Fruit fly (Drosophila melanogaster) whole organism, pupa: Measurements from ENCODE around the gene CG8993.

Experiments
- CG10348 ChIP-seq: fragments of 200-800 bp; sonication (Bioruptor generic); IDR thresholded peaks from 2 replicates; pipeline ENCODE4 v1.3.6; 2022; ENCODE audit warnings: missing biosample characterization, missing genetic modification characterization
- CG12605 ChIP-seq: fragments of 200-800 bp; sonication (Bioruptor generic); IDR thresholded peaks from 2 replicates; pipeline ENCODE4 v1.3.6; 2022; ENCODE audit warnings: missing biosample characterization, missing genetic modification characterization
- CG13204 ChIP-seq: fragments of 200-800 bp; sonication (Bioruptor generic); optimal IDR thresholded peaks from 2 replicates; lab custom pipeline; 2018; ENCODE audit warnings: missing biosample characterization, mild to moderate bottlenecking, missing genetic modification characterization, moderate library complexity
- CG14655 ChIP-seq: fragments of 200-800 bp; sonication (Bioruptor generic); optimal IDR thresholded peaks from 3 replicates; lab custom pipeline; 2017; ENCODE audit warnings: mild to moderate bottlenecking, missing biosample characterization, missing genetic modification reagents, missing genetic modification characterization
- CG15710 ChIP-seq: fragments of 200-800 bp; sonication (Bioruptor generic); optimal IDR thresholded peaks from 2 replicates; lab custom pipeline; 2018; ENCODE audit warnings: missing biosample characterization, mild to moderate bottlenecking, missing genetic modification characterization, moderate library complexity
- CG17806 ChIP-seq: fragments of 200-800 bp; sonication (Bioruptor generic); optimal IDR thresholded peaks from 2 replicates; lab custom pipeline; 2018; ENCODE audit warnings: missing biosample characterization, mild to moderate bottlenecking, missing genetic modification characterization, moderate library complexity
- CG32121 ChIP-seq: fragments of 200-800 bp; sonication (Bioruptor generic); IDR thresholded peaks from 2 replicates; pipeline ENCODE4 v1.3.6; 2022; ENCODE audit warnings: missing biosample characterization, missing genetic modification characterization
- CG34367 ChIP-seq: fragments of 200-800 bp; sonication (Bioruptor generic); optimal IDR thresholded peaks from 2 replicates; lab custom pipeline; 2018; ENCODE audit warnings: missing biosample characterization, mild to moderate bottlenecking, missing genetic modification characterization
- CG4496 ChIP-seq: fragments of 200-800 bp; sonication (Bioruptor generic); IDR thresholded peaks from 3 replicates; pipeline ENCODE4 v1.3.6; 2022; ENCODE audit warnings: missing biosample characterization, missing genetic modification characterization
- CG8159 ChIP-seq: fragments of 200-800 bp; sonication (Bioruptor generic); optimal IDR thresholded peaks from 3 replicates; lab custom pipeline; 2018; ENCODE audit warnings: missing biosample characterization, mild to moderate bottlenecking, missing genetic modification characterization, moderate library complexity
- CG8301 ChIP-seq: fragments of 200-800 bp; sonication (Bioruptor generic); optimal IDR thresholded peaks from 2 replicates; lab custom pipeline; 2018; ENCODE audit warnings: missing biosample characterization, mild to moderate bottlenecking, missing genetic modification characterization
- CG9948 ChIP-seq: fragments of 200-800 bp; sonication (Bioruptor generic); optimal IDR thresholded peaks from 2 replicates; lab custom pipeline; 2018; ENCODE audit warnings: missing biosample characterization, mild to moderate bottlenecking, missing genetic modification characterization, moderate library complexity
- D1 ChIP-seq: fragments of 200-800 bp; sonication (Bioruptor generic); optimal IDR thresholded peaks from 2 replicates; lab custom pipeline; 2018; ENCODE audit warnings: missing biosample characterization, mild to moderate bottlenecking, missing genetic modification characterization, moderate library complexity
- EcR ChIP-seq: fragments of 200-800 bp; sonication (Bioruptor generic); optimal IDR thresholded peaks from 3 replicates; lab custom pipeline; 2019; ENCODE audit warnings: missing biosample characterization, missing genetic modification characterization, mild to moderate bottlenecking, moderate library complexity, missing genetic modification reagents
- Ets98B ChIP-seq: fragments of 200-800 bp; sonication (Bioruptor generic); IDR thresholded peaks from 2 replicates; pipeline ENCODE4 v1.3.6; 2022; ENCODE audit warnings: missing biosample characterization, missing genetic modification characterization
- Pif1A ChIP-seq: fragments of 200-800 bp; sonication (Bioruptor generic); optimal IDR thresholded peaks from 3 replicates; lab custom pipeline; 2016; ENCODE audit warnings: missing biosample characterization, missing genetic modification characterization
- Pif1B ChIP-seq: fragments of 200-800 bp; sonication (Bioruptor generic); optimal IDR thresholded peaks from 3 replicates; lab custom pipeline; 2016; ENCODE audit warnings: missing biosample characterization, missing genetic modification characterization
- Snoo ChIP-seq: fragments of 200-800 bp; sonication (Bioruptor generic); optimal IDR thresholded peaks from 3 replicates; lab custom pipeline; 2017; ENCODE audit warnings: missing biosample characterization, mild to moderate bottlenecking, missing genetic modification characterization, inconsistent platforms
- fd96Ca ChIP-seq: fragments of 200-800 bp; sonication (Bioruptor generic); IDR thresholded peaks from 3 replicates; pipeline ENCODE4 v1.3.6; 2022; ENCODE audit warnings: missing biosample characterization, missing genetic modification characterization
- gl ChIP-seq: fragments of 200-800 bp; sonication (Bioruptor generic); optimal IDR thresholded peaks from 2 replicates; lab custom pipeline; 2018; ENCODE audit warnings: missing biosample characterization, mild to moderate bottlenecking, missing genetic modification characterization
- rn ChIP-seq: fragments of 200-800 bp; sonication (Bioruptor generic); IDR thresholded peaks from 2 replicates; pipeline ENCODE4 v1.3.6; 2022; ENCODE audit warnings: missing biosample characterization, missing genetic modification characterization

The CG8993 gene

dm6 chr3L:2400227-2400840, 28.3 kb downstream of the CG8993 start:
- no peak for TF ChIP-seq EcR
- 0 out of 2 replicates have a peak, but pooled peaks have one; percentile 36 for TF ChIP-seq CG32121 (GFP tag; lab: Robert Waterston, UW)

DNA sequence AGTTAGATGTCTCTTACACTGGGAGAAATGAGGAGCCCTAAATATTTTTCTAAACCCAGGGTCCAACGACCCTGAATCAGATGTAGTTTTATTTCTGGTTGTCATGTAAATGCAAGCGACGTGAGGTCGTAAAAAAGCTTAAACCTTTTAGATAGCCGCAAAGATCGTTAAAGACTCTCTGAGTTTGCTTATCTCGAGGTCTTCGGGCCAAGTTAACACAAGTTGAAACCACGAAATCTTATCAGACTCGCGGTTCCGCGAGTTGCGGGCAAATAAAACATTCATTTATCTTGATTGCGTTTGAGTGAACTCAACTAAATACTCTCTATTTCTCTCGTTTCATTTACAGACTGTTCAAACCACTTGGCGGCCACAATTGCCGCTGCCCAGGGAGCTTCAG, 30.2 kb downstream of the CG8993 start:
- TF ChIP-seq CG12605 (GFP tag; lab: Robert Waterston, UW), result no peak
- no peak for TF ChIP-seq fd96Ca (GFP tag; lab: Robert Waterston, UW)
- no peak for TF ChIP-seq CG13204 (GFP tag; lab: Kevin White, UChicago)
- TF ChIP-seq gl, result no peak
- no peak for TF ChIP-seq CG34367 (tag; lab: Kevin White, UChicago)
- no peak for TF ChIP-seq CG14655 (GFP tag; lab: Kevin White, UChicago)
- TF ChIP-seq CG32121 (GFP tag; lab: Robert Waterston, UW), result no peak
- no peak for TF ChIP-seq Pif1B (GFP tag; lab: Kevin White, UChicago)
- no peak for TF ChIP-seq CG10348 (GFP tag; lab: Robert Waterston, UW)
- no peak for TF ChIP-seq CG15710
- no peak for TF ChIP-seq CG8159 (tag; lab: Kevin White, UChicago)
- no peak for TF ChIP-seq Pif1A

dm6 chr3L:2407271-2407670, 35.3 kb downstream of the CG8993 start:
- TF ChIP-seq CG32121 (GFP tag; lab: Robert Waterston, UW) (no peak), CG10348 (GFP tag; lab: Robert Waterston, UW) (no peak), gl (no peak), CG9948 (tag; lab: Kevin White, UChicago) (no peak), CG15710 (no peak)

DNA sequence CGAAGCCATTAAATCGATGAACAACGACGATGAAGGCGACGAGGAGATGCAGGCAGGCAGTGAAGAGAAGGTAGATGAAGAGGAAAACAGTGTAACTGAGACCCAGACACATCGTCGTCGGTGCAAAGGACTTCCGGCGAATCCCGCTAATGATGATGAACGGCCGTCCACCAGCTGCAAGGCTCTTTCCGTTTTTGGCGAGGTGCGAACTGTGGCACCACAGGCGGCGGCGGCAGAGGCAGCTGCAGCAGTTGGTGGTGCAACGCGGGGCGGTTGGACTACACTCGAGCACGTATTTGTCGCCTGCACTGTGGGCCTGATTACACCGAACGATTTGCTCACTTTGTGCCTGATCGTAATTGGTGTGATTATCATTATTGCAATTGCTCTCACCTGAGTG, 35.9 kb downstream of the CG8993 start:
- TF ChIP-seq fd96Ca (GFP tag; lab: Robert Waterston, UW) (0 out of 3 replicates have a peak, but pooled peaks have one; percentile 6), gl (no peak), CG12605 (GFP tag; lab: Robert Waterston, UW) (no peak), Pif1A (no peak), CG8301 (tag; lab: Kevin White, UChicago) (no peak), CG13204 (GFP tag; lab: Kevin White, UChicago) (peak; percentile 12), CG4496 (GFP tag; lab: Robert Waterston, UW) (peak; percentile 40; the same call in 1 of the 3 replicates), CG17806 (tag; lab: Kevin White, UChicago) (no peak), Ets98B (GFP tag; lab: Robert Waterston, UW) (peak; percentile 10; the same call in 1 of the 2 replicates), CG32121 (GFP tag; lab: Robert Waterston, UW) (peak; percentile 34; the same call in 1 of the 2 replicates), CG10348 (GFP tag; lab: Robert Waterston, UW) (no peak), EcR (no peak), CG9948 (tag; lab: Kevin White, UChicago) (no peak)

DNA sequence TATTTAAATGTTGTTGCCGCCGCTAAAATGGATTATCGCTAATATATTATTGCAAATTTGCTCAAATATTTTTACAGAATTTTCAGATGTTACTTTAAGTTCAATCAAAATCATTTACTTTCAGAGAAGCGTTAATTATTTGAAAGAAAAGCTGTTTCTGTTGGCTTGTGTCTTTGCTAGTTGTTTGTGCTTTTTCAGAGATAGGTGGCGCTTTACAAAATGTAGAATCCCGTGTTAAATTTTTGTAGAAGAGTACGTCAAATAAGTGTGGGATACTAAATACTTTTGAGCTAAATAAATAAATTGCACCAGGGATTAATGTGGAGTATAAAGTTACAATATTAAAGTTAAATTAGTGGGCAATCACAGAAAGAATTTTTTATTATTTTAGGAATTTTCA, 37.3 kb downstream of the CG8993 start:
- TF ChIP-seq Ets98B (GFP tag; lab: Robert Waterston, UW), result no peak
- peak; percentile 96 for TF ChIP-seq D1

dm6 chr3L:2410869-2411268, 38.9 kb downstream of the CG8993 start:
- TF ChIP-seq CG12605 (GFP tag; lab: Robert Waterston, UW) (peak; percentile 35; the same call in 1 of the 2 replicates), CG34367 (tag; lab: Kevin White, UChicago) (no peak), Pif1A (peak; percentile 56), CG17806 (tag; lab: Kevin White, UChicago) (peak; percentile 48), CG4496 (GFP tag; lab: Robert Waterston, UW) (peak; percentile 52; the same call in 2 of the 3 replicates), Ets98B (GFP tag; lab: Robert Waterston, UW) (peak; percentile 37; the same call in 1 of the 2 replicates), CG8301 (tag; lab: Kevin White, UChicago) (peak; percentile 49), Pif1B (GFP tag; lab: Kevin White, UChicago) (no peak), CG9948 (tag; lab: Kevin White, UChicago) (peak; percentile 25), CG13204 (GFP tag; lab: Kevin White, UChicago) (no peak), CG15710 (peak; percentile 7), CG32121 (GFP tag; lab: Robert Waterston, UW) (peak; percentile 51), CG14655 (GFP tag; lab: Kevin White, UChicago) (no peak), rn (GFP tag; lab: Robert Waterston, UW) (no peak)

- peak; percentile 15 for TF ChIP-seq D1
- TF ChIP-seq CG14655 (GFP tag; lab: Kevin White, UChicago), result peak; percentile 56
- peak; percentile 50 for TF ChIP-seq Pif1B (GFP tag; lab: Kevin White, UChicago)
- no peak for TF ChIP-seq fd96Ca (GFP tag; lab: Robert Waterston, UW)
- TF ChIP-seq Snoo (tag; lab: Kevin White, UChicago), result peak; percentile 45
- no peak for TF ChIP-seq rn (GFP tag; lab: Robert Waterston, UW)
- TF ChIP-seq CG8301 (tag; lab: Kevin White, UChicago), result peak; percentile 54
- peak; percentile 17; the same call in 1 of the 2 replicates for TF ChIP-seq CG12605 (GFP tag; lab: Robert Waterston, UW)
- TF ChIP-seq Ets98B (GFP tag; lab: Robert Waterston, UW), result peak; percentile 54
- peak; percentile 58 for TF ChIP-seq CG15710
- TF ChIP-seq Pif1A, result peak; percentile 71
- TF ChIP-seq CG17806 (tag; lab: Kevin White, UChicago), result peak; percentile 76
- peak; percentile 39; the same call in 1 of the 3 replicates for TF ChIP-seq CG4496 (GFP tag; lab: Robert Waterston, UW)
- TF ChIP-seq CG32121 (GFP tag; lab: Robert Waterston, UW), result 0 out of 2 replicates have a peak, but pooled peaks have one; percentile 30
- no peak for TF ChIP-seq CG13204 (GFP tag; lab: Kevin White, UChicago)
- TF ChIP-seq EcR, result no peak
- no peak for TF ChIP-seq CG10348 (GFP tag; lab: Robert Waterston, UW)
- TF ChIP-seq CG34367 (tag; lab: Kevin White, UChicago), result peak; percentile 56
- TF ChIP-seq gl, result peak; percentile 4
- TF ChIP-seq CG8159 (tag; lab: Kevin White, UChicago), result peak; percentile 73
- TF ChIP-seq CG9948 (tag; lab: Kevin White, UChicago), result peak; percentile 73
- TF ChIP-seq, all 21 proteins: peak for 16
Measured at dm6 chr3L:2411564-2412080, 39.6 kb downstream of the CG8993 start.
